Worm (Caenorhabditis elegans) whole organism, L1 larva: ENCODE data around the gene C14A4.8.

Source experiments
- C16A3.4 ChIP-seq: fragments of 150-350 bp; optimal IDR thresholded peaks from 2 replicates; lab custom pipeline; 2014; ENCODE audit warnings: missing biosample characterization, missing genetic modification characterization
- C34B4.2 ChIP-seq: sonication (generic microtip); optimal IDR thresholded peaks from 2 replicates; lab custom pipeline; 2017; ENCODE audit warnings: mild to moderate bottlenecking, missing genetic modification characterization, missing compliant biosample characterization
- Y116A8C.19 ChIP-seq: sonication (generic microtip); optimal IDR thresholded peaks from 2 replicates; lab custom pipeline; 2016; ENCODE audit warnings: missing compliant biosample characterization, missing genetic modification characterization, borderline replicate concordance
- blmp-1 ChIP-seq: fragments of 150-350 bp; optimal IDR thresholded peaks from 2 replicates; lab custom pipeline; 2014; ENCODE audit warnings: missing biosample characterization, missing genetic modification characterization
- ceh-82 ChIP-seq, 3 experiments: fragments of 150-350 bp in 1 of 3; sonication (generic microtip) in 2 of 3; optimal IDR thresholded peaks; 2 replicates each; lab custom pipeline; 2014 to 2017; ENCODE audit warnings: missing biosample characterization in 3 of 3, missing genetic modification characterization in 3 of 3
- ces-1 ChIP-seq: fragments of 150-350 bp; optimal IDR thresholded peaks from 2 replicates; lab custom pipeline; 2014; ENCODE audit warnings: missing biosample characterization, missing genetic modification reagents, missing genetic modification characterization
- dpl-1 ChIP-seq, 3 experiments: fragments of 150-350 bp in 2 of 3; sonication (generic microtip) in 1 of 3; optimal IDR thresholded peaks; 2 replicates each; lab custom pipeline; 2014 to 2017; ENCODE audit warnings: missing biosample characterization in 3 of 3, missing genetic modification characterization in 3 of 3, missing genetic modification reagents in 3 of 3
- egl-13 ChIP-seq: sonication (generic microtip); optimal IDR thresholded peaks from 2 replicates; lab custom pipeline; 2016; ENCODE audit warnings: missing genotype, missing genetic modification reagents, missing genetic modification characterization, missing compliant biosample characterization
- egl-27 ChIP-seq, 2 experiments: fragments of 150-350 bp in 1 of 2; sonication (generic microtip); optimal IDR thresholded peaks; 3 replicates each; lab custom pipeline; 2017 to 2018; ENCODE audit warnings: missing biosample characterization in 2 of 2, missing genetic modification characterization in 2 of 2, missing genetic modification reagents in 2 of 2
- elt-2 ChIP-seq: sonication (generic microtip); optimal IDR thresholded peaks from 2 replicates; lab custom pipeline; 2016; ENCODE audit warnings: missing genetic modification characterization, mild to moderate bottlenecking, inconsistent platforms, missing compliant biosample characterization, missing genetic modification reagents
- fkh-4 ChIP-seq: sonication (generic microtip); optimal IDR thresholded peaks from 2 replicates; lab custom pipeline; 2016; ENCODE audit warnings: missing compliant biosample characterization, missing genetic modification characterization, borderline replicate concordance
- fkh-8 ChIP-seq: sonication (generic microtip); optimal IDR thresholded peaks from 2 replicates; lab custom pipeline; 2016; ENCODE audit warnings: mild to moderate bottlenecking, missing genetic modification characterization, missing compliant biosample characterization
- fos-1 ChIP-seq: fragments of 150-350 bp; optimal IDR thresholded peaks from 2 replicates; lab custom pipeline; 2014; ENCODE audit warnings: missing biosample characterization, missing genetic modification characterization
- grh-1 ChIP-seq: fragments of 200-800 bp; sonication (Bioruptor generic); IDR thresholded peaks from 2 replicates; pipeline ENCODE4 v1.3.6; 2022; ENCODE audit warnings: missing genetic modification reagents, missing genetic modification characterization, missing compliant biosample characterization
- isw-1 ChIP-seq: fragments of 200-800 bp; sonication (Bioruptor generic); IDR thresholded peaks from 2 replicates; pipeline ENCODE4 v1.3.6; 2022; ENCODE audit warnings: missing genetic modification characterization, missing compliant biosample characterization
- lin-13 ChIP-seq: fragments of 150-350 bp; optimal IDR thresholded peaks from 2 replicates; lab custom pipeline; 2014; ENCODE audit warnings: missing biosample characterization, missing genetic modification reagents, missing genetic modification characterization
- lin-14 ChIP-seq: fragments of 200-800 bp; sonication (Bioruptor generic); optimal IDR thresholded peaks from 2 replicates; lab custom pipeline; 2018; ENCODE audit warnings: mild to moderate bottlenecking, missing genetic modification characterization, moderate library complexity, missing compliant biosample characterization
- lin-15B ChIP-seq: fragments of 150-350 bp; sonication (generic microtip); optimal IDR thresholded peaks from 3 replicates; lab custom pipeline; 2014; ENCODE audit warnings: missing biosample characterization, missing genetic modification characterization
- lsy-2 ChIP-seq, 2 experiments: fragments of 150-350 bp; optimal IDR thresholded peaks; 2 replicates each; lab custom pipeline; 2014; ENCODE audit warnings: missing biosample characterization in 2 of 2, missing genetic modification characterization in 2 of 2
- mef-2 ChIP-seq: fragments of 150-350 bp; optimal IDR thresholded peaks from 2 replicates; lab custom pipeline; 2014; ENCODE audit warnings: missing biosample characterization, missing genetic modification characterization
- mep-1 ChIP-seq: fragments of 150-350 bp; optimal IDR thresholded peaks from 2 replicates; lab custom pipeline; 2014; ENCODE audit warnings: missing biosample characterization, missing genetic modification characterization
- nhr-12 ChIP-seq: sonication (generic microtip); optimal IDR thresholded peaks from 2 replicates; lab custom pipeline; 2017; ENCODE audit warnings: missing biosample characterization, missing genetic modification characterization
- nhr-20 ChIP-seq: sonication (generic microtip); optimal IDR thresholded peaks from 2 replicates; lab custom pipeline; 2016; ENCODE audit warnings: mild to moderate bottlenecking, missing genetic modification characterization, missing compliant biosample characterization
- nhr-71 ChIP-seq: sonication (generic microtip); optimal IDR thresholded peaks from 2 replicates; lab custom pipeline; 2016; ENCODE audit warnings: mild to moderate bottlenecking, missing genetic modification characterization, moderate library complexity, missing compliant biosample characterization
- nhr-84 ChIP-seq: sonication (generic microtip); optimal IDR thresholded peaks from 2 replicates; lab custom pipeline; 2017; ENCODE audit warnings: missing biosample characterization, missing genetic modification characterization
- nhr-85 ChIP-seq: sonication (generic microtip); peaks from one replicate; lab custom pipeline; 2016; ENCODE audit warnings: missing genetic modification characterization, inconsistent platforms, missing compliant biosample characterization
- pqm-1 ChIP-seq: sonication (generic microtip); optimal IDR thresholded peaks from 3 replicates; lab custom pipeline; 2017; ENCODE audit warnings: missing biosample characterization, missing genetic modification characterization
- rnt-1 ChIP-seq: sonication (generic microtip); optimal IDR thresholded peaks from 2 replicates; lab custom pipeline; 2016; ENCODE audit warnings: mild to moderate bottlenecking, missing genetic modification characterization, moderate library complexity, missing compliant biosample characterization
- unc-30 ChIP-seq: sonication (generic microtip); optimal IDR thresholded peaks from 2 replicates; lab custom pipeline; 2017; ENCODE audit warnings: missing biosample characterization, missing genetic modification characterization
- unc-62 ChIP-seq: fragments of 150-350 bp; optimal IDR thresholded peaks from 2 replicates; lab custom pipeline; 2014; ENCODE audit warnings: missing biosample characterization, missing genetic modification reagents, missing genetic modification characterization
- vab-15 ChIP-seq: sonication (generic microtip); optimal IDR thresholded peaks from 2 replicates; lab custom pipeline; 2017; ENCODE audit warnings: missing genotype, mild to moderate bottlenecking, missing genetic modification characterization, missing compliant biosample characterization
- xbp-1 ChIP-seq: sonication (generic microtip); optimal IDR thresholded peaks from 2 replicates; lab custom pipeline; 2016; ENCODE audit warnings: missing genetic modification characterization, missing compliant biosample characterization
- zag-1 ChIP-seq: fragments of 150-350 bp; optimal IDR thresholded peaks from 2 replicates; lab custom pipeline; 2014; ENCODE audit warnings: missing biosample characterization, missing genetic modification characterization
- ztf-11 ChIP-seq, 2 experiments: sonication (generic microtip); optimal IDR thresholded peaks; 2 replicates each; lab custom pipeline; 2016 to 2017; ENCODE audit warnings: missing genetic modification characterization in 2 of 2, missing biosample characterization in 1 of 2, missing compliant biosample characterization in 1 of 2
- ztf-4 ChIP-seq: fragments of 150-350 bp; optimal IDR thresholded peaks from 2 replicates; lab custom pipeline; 2014; ENCODE audit warnings: missing biosample characterization, missing genetic modification characterization

Gene C14A4.8

DNA sequence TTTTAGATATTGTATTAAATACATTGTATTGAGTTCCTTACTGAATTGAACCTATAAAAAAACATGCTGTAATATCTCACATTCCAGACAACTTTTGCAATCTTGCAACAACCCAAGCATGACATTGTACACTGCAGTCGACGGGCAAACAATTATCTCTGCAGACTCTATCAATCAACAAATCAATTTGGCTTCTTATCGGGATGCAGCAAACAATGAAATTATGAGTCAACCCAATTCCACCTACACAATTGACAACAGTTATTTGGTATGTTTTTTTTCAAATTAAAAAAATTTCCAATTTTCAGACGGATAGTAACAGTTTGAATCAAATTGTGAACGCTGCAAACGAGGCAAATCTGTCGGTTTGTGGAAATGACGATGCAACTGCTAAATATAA lies 33.0 kb upstream of the C14A4.8 start:
- TF ChIP-seq lin-13 (GFP tag; lab: Kevin White, UChicago): no peak

DNA sequence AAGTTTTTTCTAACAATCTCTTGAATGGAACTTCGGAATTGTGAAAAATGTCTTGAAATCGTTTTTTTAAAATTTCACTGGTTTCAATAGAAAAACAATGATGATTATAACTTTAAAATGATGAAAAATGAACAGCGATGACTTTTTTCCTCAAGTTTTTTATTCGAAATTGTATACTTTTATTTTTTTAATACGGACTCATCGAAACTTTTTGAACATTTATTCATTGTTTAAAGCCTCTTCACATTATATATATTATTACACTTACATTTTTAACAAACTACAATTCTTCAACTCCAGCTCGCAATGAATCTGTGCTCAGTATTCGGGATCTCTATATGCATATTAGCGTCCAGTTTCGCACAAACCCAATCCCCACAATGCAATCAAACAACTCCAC lies 30.0 kb upstream of the C14A4.8 start, which contains the start of gene M28.8:
TSS of gene M28.8 (plus strand) at position 301 of the 400 bp plus-strand sequence.
- TF ChIP-seq ztf-11 (tag; optimal IDR thresholded peaks at IDR 0.05; lab: Kevin White, UChicago): no peak

DNA sequence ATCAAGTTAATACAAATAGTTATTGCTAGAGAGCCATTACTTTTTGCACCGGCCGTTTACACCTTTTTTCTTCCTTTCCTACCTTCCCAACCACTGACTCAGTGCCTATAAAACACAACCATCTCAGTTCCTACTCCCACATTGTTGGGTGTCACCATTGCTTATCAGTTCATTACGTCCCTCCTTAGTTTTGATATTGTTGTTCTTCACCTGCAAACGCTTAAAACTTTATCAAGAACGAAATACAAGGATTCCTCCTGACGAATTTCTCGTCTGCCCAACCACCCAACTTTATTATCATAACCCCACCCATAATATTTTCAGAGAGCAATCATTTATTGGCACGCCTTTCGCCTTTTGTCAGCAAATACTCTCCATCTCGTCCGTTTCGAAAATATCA lies 29.1 kb upstream of the C14A4.8 start:
- TF ChIP-seq elt-2: peak; percentile 80
- TF ChIP-seq egl-13: no peak
- peak; percentile 14 for TF ChIP-seq lin-14 (GFP tag; lab: Kevin White, UChicago)
- no peak for TF ChIP-seq nhr-84 (tag; lab: Kevin White, UChicago)
- TF ChIP-seq pqm-1 (tag; lab: Kevin White, UChicago): peak; percentile 11
- TF ChIP-seq, all 84 proteins: peak for 3

DNA sequence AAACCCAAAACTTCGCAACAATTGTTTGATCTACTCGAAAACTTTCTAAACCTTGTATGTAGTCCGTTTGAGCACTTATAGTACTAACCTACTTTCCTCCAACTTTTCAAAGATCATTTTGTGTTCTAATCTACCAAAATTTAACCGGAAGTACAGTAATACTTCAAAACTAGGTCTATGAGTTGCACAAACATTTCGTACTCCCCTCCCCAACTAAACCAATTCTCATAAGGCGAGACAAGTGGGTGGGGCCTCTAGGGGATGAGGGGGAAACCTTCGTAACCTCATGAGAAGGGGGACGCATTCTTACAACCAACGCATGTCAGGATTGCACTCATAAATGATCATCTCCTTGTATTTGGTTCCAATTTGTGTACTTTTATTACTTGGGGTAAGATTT lies 24.0 kb upstream of the C14A4.8 start, which contains the start of gene cutl-9:
TSS of gene cutl-9 (plus strand) at position 301 of the 400 bp plus-strand sequence.
- TF ChIP-seq blmp-1 (tag; lab: Kevin White, UChicago) (no peak), nhr-20 (tag; lab: Kevin White, UChicago) (no peak), nhr-84 (tag; lab: Kevin White, UChicago) (no peak), zag-1 (tag; lab: Kevin White, UChicago) (no peak), isw-1 (no peak), C16A3.4 (tag; lab: Kevin White, UChicago) (no peak), unc-30 (no peak), dpl-1 (GFP tag; optimal IDR thresholded peaks at IDR 0.05; lab: Kevin White, UChicago) (no peak), nhr-12 (tag; lab: Kevin White, UChicago) (no peak)

DNA sequence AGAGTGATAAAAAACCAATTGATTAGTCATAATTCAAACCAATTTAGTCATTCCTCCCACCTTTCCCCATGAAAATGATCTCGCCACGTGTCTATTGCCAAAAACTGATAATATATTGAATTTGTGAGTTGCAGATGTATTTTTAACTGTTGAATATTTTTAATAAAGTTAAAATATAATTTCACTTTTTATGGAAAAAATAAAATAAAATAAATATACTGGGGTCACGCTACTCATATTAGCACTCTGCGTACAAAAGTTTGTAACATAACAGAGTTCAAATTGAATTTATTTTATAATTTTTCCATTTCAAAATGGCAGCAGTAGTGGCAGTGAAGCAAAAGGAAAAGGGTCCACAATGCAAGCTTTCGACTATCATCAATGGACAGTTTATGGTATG lies 20.2 kb upstream of the C14A4.8 start, which contains the start of gene C14A4.13:
TSS of gene C14A4.13 (plus strand) at position 301 of the 400 bp plus-strand sequence.
- TF ChIP-seq ztf-4 (tag; lab: Kevin White, UChicago) (no peak), vab-15 (tag; lab: Kevin White, UChicago) (no peak)

DNA sequence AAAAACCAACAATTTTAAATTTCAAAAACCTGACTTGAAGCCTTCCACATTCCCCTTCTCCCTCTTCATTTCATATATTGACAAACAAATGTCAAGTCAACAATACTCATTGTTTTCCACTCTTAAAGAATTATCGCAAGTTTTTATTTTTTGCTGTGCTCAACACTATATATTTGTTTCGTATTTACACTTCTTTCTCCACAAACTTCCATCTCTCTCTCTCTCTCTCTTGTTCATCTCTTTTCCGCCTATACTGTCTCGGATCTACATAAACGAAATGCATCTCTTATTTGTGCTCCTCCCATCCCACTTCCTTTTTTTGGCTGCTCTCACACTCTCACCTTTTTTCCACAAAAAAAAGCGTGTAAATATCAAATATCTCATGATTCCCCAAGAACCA lies 14.8 kb upstream of the C14A4.8 start, which contains the start of gene C14A4.12:
TSS of gene C14A4.12 (plus strand) at position 301 of the 400 bp plus-strand sequence.
- TF ChIP-seq fos-1 (tag; lab: Kevin White, UChicago) (no peak), C34B4.2 (tag; lab: Kevin White, UChicago) (no peak), mef-2 (tag; lab: Kevin White, UChicago) (no peak), xbp-1 (no peak), ces-1 (GFP tag; lab: Kevin White, UChicago) (no peak), nhr-85 (tag; lab: Kevin White, UChicago) (no peak), lin-15B (tag; lab: Kevin White, UChicago) (no peak), ceh-82 (tag; optimal IDR thresholded peaks at IDR 0.05; lab: Kevin White, UChicago) (no peak), dpl-1 (GFP tag; optimal IDR thresholded peaks at IDR 0.05; lab: Kevin White, UChicago) (no peak), nhr-71 (tag; lab: Kevin White, UChicago) (no peak), fkh-4 (tag; lab: Kevin White, UChicago) (no peak), rnt-1 (tag; lab: Kevin White, UChicago) (no peak), isw-1 (no peak), egl-27 (tag; optimal IDR thresholded peaks at IDR 0.05; lab: Kevin White, UChicago) (no peak), grh-1 (GFP tag; lab: Robert Waterston, UW) (no peak), mep-1 (tag; lab: Kevin White, UChicago) (no peak), fkh-8 (tag; lab: Kevin White, UChicago) (no peak), unc-62 (GFP tag; lab: Kevin White, UChicago) (no peak), Y116A8C.19 (tag; lab: Kevin White, UChicago) (no peak), lsy-2 (tag; optimal IDR thresholded peaks at IDR 0.05; lab: Kevin White, UChicago) (no peak)
